Worm (Caenorhabditis elegans) whole organism, mixed stage, embryonic: ENCODE data around the gene F49H12.4.
A peak's percentile ranks its signal among the peaks of the same experiment; 100 is the strongest.

ENCODE experiments used
- M03D4.4 ChIP-seq: sonication (generic microtip); optimal IDR thresholded peaks from 2 replicates; lab custom pipeline; 2017; ENCODE audit warnings: mild to moderate bottlenecking, missing genetic modification characterization, missing compliant biosample characterization
- bed-3 ChIP-seq: fragments of 200-800 bp; sonication (Bioruptor generic); optimal IDR thresholded peaks from 3 replicates; lab custom pipeline; 2018; ENCODE audit warnings: mild to moderate bottlenecking, missing genetic modification characterization, moderate library complexity, missing compliant biosample characterization
- blmp-1 ChIP-seq: fragments of 150-350 bp; optimal IDR thresholded peaks from 2 replicates; lab custom pipeline; 2014; ENCODE audit warnings: missing biosample characterization, missing genetic modification characterization
- ceh-39 ChIP-seq: fragments of 150-350 bp; optimal IDR thresholded peaks from 2 replicates; lab custom pipeline; 2014; ENCODE audit warnings: missing biosample characterization, missing genetic modification characterization
- ceh-43 ChIP-seq: fragments of 200-800 bp; sonication (Bioruptor generic); optimal IDR thresholded peaks from 2 replicates; lab custom pipeline; 2018; ENCODE audit warnings: mild to moderate bottlenecking, missing genetic modification characterization, moderate library complexity, missing compliant biosample characterization
- ceh-83 ChIP-seq: fragments of 200-800 bp; sonication (Bioruptor generic); optimal IDR thresholded peaks from 2 replicates; lab custom pipeline; 2018; ENCODE audit warnings: mild to moderate bottlenecking, missing genetic modification characterization, missing compliant biosample characterization
- ces-1 ChIP-seq: fragments of 150-350 bp; optimal IDR thresholded peaks from 2 replicates; lab custom pipeline; 2014; ENCODE audit warnings: missing biosample characterization, missing genetic modification reagents, missing genetic modification characterization
- drap-1 ChIP-seq: fragments of 200-800 bp; sonication (Bioruptor generic); optimal IDR thresholded peaks from 3 replicates; lab custom pipeline; 2018; ENCODE audit warnings: mild to moderate bottlenecking, missing genetic modification characterization, missing compliant biosample characterization
- elt-1 ChIP-seq: sonication (generic microtip); optimal IDR thresholded peaks from 2 replicates; lab custom pipeline; 2017; ENCODE audit warnings: missing genetic modification characterization, mild to moderate bottlenecking, missing compliant biosample characterization, antibody characterized with exemption, moderate library complexity, borderline replicate concordance; ENCODE audit not compliant: insufficient read depth
- elt-3 ChIP-seq: fragments of 150-350 bp; optimal IDR thresholded peaks from 2 replicates; lab custom pipeline; 2014; ENCODE audit warnings: missing biosample characterization, missing genetic modification characterization
- flh-1 ChIP-seq: fragments of 200-800 bp; sonication (Bioruptor generic); optimal IDR thresholded peaks from 2 replicates; lab custom pipeline; 2018; ENCODE audit warnings: mild to moderate bottlenecking, missing genetic modification characterization, moderate library complexity, missing compliant biosample characterization
- ham-2 ChIP-seq: fragments of 200-800 bp; sonication (Bioruptor generic); optimal IDR thresholded peaks from 2 replicates; lab custom pipeline; 2018; ENCODE audit warnings: mild to moderate bottlenecking, missing genetic modification characterization, missing compliant biosample characterization
- hlh-1 ChIP-seq: fragments of 150-350 bp; optimal IDR thresholded peaks from 2 replicates; lab custom pipeline; 2014; ENCODE audit warnings: missing biosample characterization, missing genetic modification reagents, missing genetic modification characterization
- lin-32 ChIP-seq: fragments of 200-800 bp; sonication (Bioruptor generic); optimal IDR thresholded peaks from 2 replicates; lab custom pipeline; 2018; ENCODE audit warnings: mild to moderate bottlenecking, missing genetic modification characterization, missing compliant biosample characterization
- lsy-2 ChIP-seq: fragments of 150-350 bp; optimal IDR thresholded peaks from 2 replicates; lab custom pipeline; 2014; ENCODE audit warnings: missing biosample characterization, missing genetic modification characterization
- mab-5 ChIP-seq: fragments of 150-350 bp; optimal IDR thresholded peaks from 2 replicates; lab custom pipeline; 2014; ENCODE audit warnings: missing biosample characterization, missing genetic modification characterization
- mep-1 ChIP-seq: fragments of 150-350 bp; optimal IDR thresholded peaks from 2 replicates; lab custom pipeline; 2017; ENCODE audit warnings: missing biosample characterization, missing genetic modification reagents, missing genetic modification characterization, inconsistent platforms
- nhr-12 ChIP-seq: fragments of 150-350 bp; optimal IDR thresholded peaks from 2 replicates; lab custom pipeline; 2014; ENCODE audit warnings: missing biosample characterization, missing genetic modification characterization
- nhr-2 ChIP-seq: fragments of 150-350 bp; optimal IDR thresholded peaks from 2 replicates; lab custom pipeline; 2014; ENCODE audit warnings: missing biosample characterization, missing genetic modification characterization
- nhr-237 ChIP-seq: fragments of 150-350 bp; optimal IDR thresholded peaks from 2 replicates; lab custom pipeline; 2014; ENCODE audit warnings: missing biosample characterization, missing genetic modification characterization
- nhr-28 ChIP-seq: fragments of 150-350 bp; optimal IDR thresholded peaks from 2 replicates; lab custom pipeline; 2014; ENCODE audit warnings: missing biosample characterization, missing genetic modification characterization
- sem-2 ChIP-seq: fragments of 200-800 bp; sonication (Bioruptor generic); optimal IDR thresholded peaks from 2 replicates; lab custom pipeline; 2018; ENCODE audit warnings: mild to moderate bottlenecking, missing genetic modification characterization, missing compliant biosample characterization
- snpc-4 ChIP-seq: fragments of 150-350 bp; optimal IDR thresholded peaks from 2 replicates; lab custom pipeline; 2014; ENCODE audit warnings: missing biosample characterization, missing genetic modification characterization
- sptf-1 ChIP-seq: sonication (generic microtip); optimal IDR thresholded peaks from 2 replicates; lab custom pipeline; 2017; ENCODE audit warnings: mild to moderate bottlenecking, missing genetic modification characterization, moderate library complexity, missing compliant biosample characterization
- unc-120 ChIP-seq: sonication (generic microtip); optimal IDR thresholded peaks from 2 replicates; lab custom pipeline; 2017; ENCODE audit warnings: missing genetic modification characterization, missing compliant biosample characterization; ENCODE audit not compliant: poor library complexity, severe bottlenecking
- unc-39 ChIP-seq: fragments of 150-350 bp; optimal IDR thresholded peaks from 2 replicates; lab custom pipeline; 2014; ENCODE audit warnings: missing biosample characterization, missing genetic modification characterization
- unc-62 ChIP-seq: fragments of 150-350 bp; optimal IDR thresholded peaks from 2 replicates; lab custom pipeline; 2014; ENCODE audit warnings: missing biosample characterization, missing genetic modification reagents, missing genetic modification characterization
- zip-8 ChIP-seq: fragments of 150-350 bp; optimal IDR thresholded peaks from 2 replicates; lab custom pipeline; 2014; ENCODE audit warnings: missing biosample characterization, missing genetic modification characterization
- ztf-11 ChIP-seq: fragments of 150-350 bp; optimal IDR thresholded peaks from 2 replicates; lab custom pipeline; 2014; ENCODE audit warnings: missing biosample characterization, missing genetic modification characterization

Gene F49H12.4

DNA sequence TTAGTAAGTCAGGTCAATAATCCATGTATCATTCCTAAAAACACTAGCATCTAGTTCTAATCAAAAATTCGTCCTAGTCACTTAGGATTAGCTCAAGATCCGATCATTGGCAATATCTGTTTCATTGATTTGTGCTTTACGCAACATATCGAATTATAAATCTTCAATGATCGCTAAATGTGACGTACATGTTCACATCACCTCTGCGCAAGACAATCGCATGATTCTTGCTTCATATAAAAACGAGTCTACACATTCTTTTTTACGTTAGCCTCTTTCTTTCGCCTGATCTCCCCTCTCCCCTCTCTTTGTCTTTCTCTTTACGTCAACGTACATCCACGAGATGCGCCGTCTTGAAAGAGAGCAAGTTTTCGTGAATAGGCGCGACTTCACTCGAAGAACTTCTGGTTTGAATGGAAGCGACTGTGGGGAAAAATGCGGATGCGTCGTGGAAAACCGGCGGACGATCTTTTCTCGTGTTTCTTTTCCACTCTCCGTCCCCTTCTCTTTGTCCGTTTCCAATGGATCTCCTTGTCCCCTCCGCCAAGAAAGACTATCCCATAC is 36.8 kb downstream of the F49H12.4 start:
- TF ChIP-seq ces-1 (GFP tag; lab: Kevin White, UChicago) (no peak), elt-1 (tag; lab: Kevin White, UChicago) (peak; percentile 61), ceh-83 (GFP tag; lab: Kevin White, UChicago) (no peak)

- no peak for TF ChIP-seq mab-5 (tag; lab: Kevin White, UChicago)
- no peak for TF ChIP-seq nhr-237
- TF ChIP-seq M03D4.4 (tag; lab: Kevin White, UChicago) = no peak
- no peak for TF ChIP-seq unc-120 (tag; lab: Kevin White, UChicago)
- no peak for TF ChIP-seq lsy-2 (tag; lab: Kevin White, UChicago)
- no peak for TF ChIP-seq ceh-43 (GFP tag; lab: Kevin White, UChicago)
- no peak for TF ChIP-seq flh-1 (GFP tag; lab: Kevin White, UChicago)
- TF ChIP-seq drap-1 (GFP tag; lab: Kevin White, UChicago) = no peak
- TF ChIP-seq unc-39 (tag; lab: Kevin White, UChicago) = no peak
Observed at ce11 chrX:2118162-2118561, 38.5 kb downstream of the F49H12.4 start, which contains the start of gene swip-10. swip-10 (minus strand) TSS chrX:2118262.

DNA sequence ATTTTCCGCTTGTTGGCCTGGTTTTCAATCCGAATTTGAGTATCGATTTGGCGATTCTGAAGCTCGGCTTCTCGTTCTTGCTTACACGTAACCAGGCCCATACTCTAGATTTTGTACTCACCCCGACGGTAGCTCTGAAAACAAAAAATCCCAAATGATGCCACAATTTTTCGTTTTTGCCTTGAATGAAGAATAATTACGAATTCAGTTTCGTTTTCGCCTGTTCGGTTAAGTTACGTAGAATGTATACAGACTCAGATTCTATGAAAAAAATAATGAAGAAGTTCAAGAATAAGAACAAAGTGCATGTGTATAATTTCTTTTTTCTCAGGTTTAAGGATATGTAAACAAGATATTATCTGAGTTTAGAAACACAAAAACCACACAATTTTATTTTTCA is 41.3 kb downstream of the F49H12.4 start, which contains the start of gene gpa-5:
Gene gpa-5 (minus strand): TSS at position 101 of the 400 bp plus-strand sequence.
- TF ChIP-seq nhr-12 (tag; lab: Kevin White, UChicago) (no peak), hlh-1 (no peak), flh-1 (GFP tag; lab: Kevin White, UChicago) (no peak), ceh-83 (GFP tag; lab: Kevin White, UChicago) (no peak), ces-1 (GFP tag; lab: Kevin White, UChicago) (no peak), sptf-1 (no peak), ztf-11 (tag; lab: Kevin White, UChicago) (no peak), nhr-28 (tag; lab: Kevin White, UChicago) (no peak), zip-8 (tag; lab: Kevin White, UChicago) (no peak), lin-32 (GFP tag; lab: Kevin White, UChicago) (no peak)

- TF ChIP-seq snpc-4 (tag; lab: Kevin White, UChicago) = no peak
- TF ChIP-seq mep-1 (tag; lab: Kevin White, UChicago) = no peak
- no peak for TF ChIP-seq ham-2 (GFP tag; lab: Kevin White, UChicago)
- TF ChIP-seq unc-62 = no peak
- TF ChIP-seq sem-2 = no peak
- TF ChIP-seq nhr-2 (tag; lab: Kevin White, UChicago) = no peak
- no peak for TF ChIP-seq ces-1 (GFP tag; lab: Kevin White, UChicago)
- no peak for TF ChIP-seq nhr-237
- TF ChIP-seq ceh-43 (GFP tag; lab: Kevin White, UChicago) = no peak
- no peak for TF ChIP-seq ceh-39 (tag; lab: Kevin White, UChicago)
- no peak for TF ChIP-seq elt-3 (tag; lab: Kevin White, UChicago)
- no peak for TF ChIP-seq bed-3 (GFP tag; lab: Kevin White, UChicago)
- TF ChIP-seq blmp-1 (tag; lab: Kevin White, UChicago) = no peak
- no peak for TF ChIP-seq unc-39 (tag; lab: Kevin White, UChicago)
- TF ChIP-seq hlh-1 = no peak
- no peak for TF ChIP-seq nhr-12 (tag; lab: Kevin White, UChicago)
Observed at ce11 chrX:2130141-2130540, 50.5 kb downstream of the F49H12.4 start, which contains the start of gene F53B1.8. F53B1.8 (minus strand) TSS chrX:2130241.
